Fruit fly (Drosophila melanogaster) S2 (cell line): ENCODE data around the gene Cp38.

Experiments used
- CG8478 ChIP-seq: fragments of >200 bp; optimal IDR thresholded peaks from 2 replicates; lab custom pipeline; 2018
- CTCF ChIP-seq, 2 experiments: fragments of >200 bp; optimal IDR thresholded peaks; 2 replicates each; lab custom pipeline; 2018

dm6 chrX:8457532-8457931 is 24.1 kb upstream of the Cp38 start, which contains the start of gene CG32713:
- TF ChIP-seq CTCF (optimal IDR thresholded peaks at IDR 0.05; lab: Kevin White, UChicago) (no peak), CG8478 (lab: Kevin White, UChicago) (no peak)
